Worm (Caenorhabditis elegans) whole organism, mixed stage, embryonic: ENCODE results near the gene dyrb-1.

ENCODE experiments used
- M03D4.4 ChIP-seq: sonication (generic microtip); optimal IDR thresholded peaks from 2 replicates; lab custom pipeline; 2017; ENCODE audit warnings: mild to moderate bottlenecking, missing genetic modification characterization, missing compliant biosample characterization
- bed-3 ChIP-seq: fragments of 200-800 bp; sonication (Bioruptor generic); optimal IDR thresholded peaks from 3 replicates; lab custom pipeline; 2018; ENCODE audit warnings: mild to moderate bottlenecking, missing genetic modification characterization, moderate library complexity, missing compliant biosample characterization
- blmp-1 ChIP-seq: fragments of 150-350 bp; optimal IDR thresholded peaks from 2 replicates; lab custom pipeline; 2014; ENCODE audit warnings: missing biosample characterization, missing genetic modification characterization
- ceh-39 ChIP-seq: fragments of 150-350 bp; optimal IDR thresholded peaks from 2 replicates; lab custom pipeline; 2014; ENCODE audit warnings: missing biosample characterization, missing genetic modification characterization
- ceh-43 ChIP-seq: fragments of 200-800 bp; sonication (Bioruptor generic); optimal IDR thresholded peaks from 2 replicates; lab custom pipeline; 2018; ENCODE audit warnings: mild to moderate bottlenecking, missing genetic modification characterization, moderate library complexity, missing compliant biosample characterization
- ces-1 ChIP-seq: fragments of 150-350 bp; optimal IDR thresholded peaks from 2 replicates; lab custom pipeline; 2014; ENCODE audit warnings: missing biosample characterization, missing genetic modification reagents, missing genetic modification characterization
- cnd-1 ChIP-seq: fragments of 200-800 bp; sonication (Bioruptor generic); optimal IDR thresholded peaks from 2 replicates; lab custom pipeline; 2018; ENCODE audit warnings: mild to moderate bottlenecking, missing genetic modification characterization, missing compliant biosample characterization
- drap-1 ChIP-seq: fragments of 200-800 bp; sonication (Bioruptor generic); optimal IDR thresholded peaks from 3 replicates; lab custom pipeline; 2018; ENCODE audit warnings: mild to moderate bottlenecking, missing genetic modification characterization, missing compliant biosample characterization
- flh-1 ChIP-seq: fragments of 200-800 bp; sonication (Bioruptor generic); optimal IDR thresholded peaks from 2 replicates; lab custom pipeline; 2018; ENCODE audit warnings: mild to moderate bottlenecking, missing genetic modification characterization, moderate library complexity, missing compliant biosample characterization
- ham-2 ChIP-seq: fragments of 200-800 bp; sonication (Bioruptor generic); optimal IDR thresholded peaks from 2 replicates; lab custom pipeline; 2018; ENCODE audit warnings: mild to moderate bottlenecking, missing genetic modification characterization, missing compliant biosample characterization
- hlh-1 ChIP-seq: fragments of 150-350 bp; optimal IDR thresholded peaks from 2 replicates; lab custom pipeline; 2014; ENCODE audit warnings: missing biosample characterization, missing genetic modification reagents, missing genetic modification characterization
- lin-32 ChIP-seq: fragments of 200-800 bp; sonication (Bioruptor generic); optimal IDR thresholded peaks from 2 replicates; lab custom pipeline; 2018; ENCODE audit warnings: mild to moderate bottlenecking, missing genetic modification characterization, missing compliant biosample characterization
- lsy-2 ChIP-seq: fragments of 150-350 bp; optimal IDR thresholded peaks from 2 replicates; lab custom pipeline; 2014; ENCODE audit warnings: missing biosample characterization, missing genetic modification characterization
- mab-5 ChIP-seq: fragments of 150-350 bp; optimal IDR thresholded peaks from 2 replicates; lab custom pipeline; 2014; ENCODE audit warnings: missing biosample characterization, missing genetic modification characterization
- mep-1 ChIP-seq: fragments of 150-350 bp; optimal IDR thresholded peaks from 2 replicates; lab custom pipeline; 2017; ENCODE audit warnings: missing biosample characterization, missing genetic modification reagents, missing genetic modification characterization, inconsistent platforms
- mls-2 ChIP-seq: sonication (generic microtip); optimal IDR thresholded peaks from 2 replicates; lab custom pipeline; 2016; ENCODE audit warnings: mild to moderate bottlenecking, missing genetic modification characterization, moderate library complexity, missing compliant biosample characterization
- nhr-12 ChIP-seq: fragments of 150-350 bp; optimal IDR thresholded peaks from 2 replicates; lab custom pipeline; 2014; ENCODE audit warnings: missing biosample characterization, missing genetic modification characterization
- nhr-2 ChIP-seq: fragments of 150-350 bp; optimal IDR thresholded peaks from 2 replicates; lab custom pipeline; 2014; ENCODE audit warnings: missing biosample characterization, missing genetic modification characterization
- nhr-237 ChIP-seq: fragments of 150-350 bp; optimal IDR thresholded peaks from 2 replicates; lab custom pipeline; 2014; ENCODE audit warnings: missing biosample characterization, missing genetic modification characterization
- nhr-76 ChIP-seq: sonication (generic microtip); optimal IDR thresholded peaks from 2 replicates; lab custom pipeline; 2017; ENCODE audit warnings: missing biosample characterization, missing genetic modification characterization
- pha-4 ChIP-seq: fragments of 150-350 bp; optimal IDR thresholded peaks from 2 replicates; lab custom pipeline; 2018; ENCODE audit warnings: missing biosample characterization, missing genetic modification reagents, missing genetic modification characterization
- sem-2 ChIP-seq: fragments of 200-800 bp; sonication (Bioruptor generic); optimal IDR thresholded peaks from 2 replicates; lab custom pipeline; 2018; ENCODE audit warnings: mild to moderate bottlenecking, missing genetic modification characterization, missing compliant biosample characterization
- snpc-4 ChIP-seq: fragments of 150-350 bp; optimal IDR thresholded peaks from 2 replicates; lab custom pipeline; 2014; ENCODE audit warnings: missing biosample characterization, missing genetic modification characterization
- sptf-1 ChIP-seq: sonication (generic microtip); optimal IDR thresholded peaks from 2 replicates; lab custom pipeline; 2017; ENCODE audit warnings: mild to moderate bottlenecking, missing genetic modification characterization, moderate library complexity, missing compliant biosample characterization
- unc-120 ChIP-seq: sonication (generic microtip); optimal IDR thresholded peaks from 2 replicates; lab custom pipeline; 2017; ENCODE audit warnings: missing genetic modification characterization, missing compliant biosample characterization; ENCODE audit not compliant: poor library complexity, severe bottlenecking
- unc-39 ChIP-seq: fragments of 150-350 bp; optimal IDR thresholded peaks from 2 replicates; lab custom pipeline; 2014; ENCODE audit warnings: missing biosample characterization, missing genetic modification characterization
- unc-62 ChIP-seq: fragments of 150-350 bp; optimal IDR thresholded peaks from 2 replicates; lab custom pipeline; 2014; ENCODE audit warnings: missing biosample characterization, missing genetic modification reagents, missing genetic modification characterization
- zip-8 ChIP-seq: fragments of 150-350 bp; optimal IDR thresholded peaks from 2 replicates; lab custom pipeline; 2014; ENCODE audit warnings: missing biosample characterization, missing genetic modification characterization
- ztf-11 ChIP-seq: fragments of 150-350 bp; optimal IDR thresholded peaks from 2 replicates; lab custom pipeline; 2014; ENCODE audit warnings: missing biosample characterization, missing genetic modification characterization

dyrb-1 gene

DNA sequence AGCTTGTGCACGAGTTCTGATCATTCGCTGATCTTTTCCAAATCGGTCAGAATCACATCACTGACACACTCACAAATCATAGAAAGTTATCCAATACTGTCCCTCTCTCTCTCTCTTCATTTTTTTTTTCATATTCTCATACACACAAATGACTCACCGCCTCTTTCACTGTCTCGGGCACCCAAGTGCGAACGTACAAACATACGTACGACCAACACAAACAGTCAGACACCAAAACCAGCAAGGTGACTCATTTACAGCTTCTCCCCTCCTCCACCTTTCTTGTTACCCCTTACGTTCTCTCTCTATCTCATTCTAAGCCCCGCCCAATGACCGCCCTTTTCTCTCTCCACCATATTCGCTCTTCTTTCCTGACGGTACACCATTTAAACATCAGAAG is 20.0 kb upstream of the dyrb-1 start:
- TF ChIP-seq unc-62 (GFP tag; lab: Kevin White, UChicago) (no peak), bed-3 (GFP tag; lab: Kevin White, UChicago) (no peak), nhr-12 (tag; lab: Kevin White, UChicago) (no peak), mab-5 (tag; lab: Kevin White, UChicago) (no peak), unc-39 (tag; lab: Kevin White, UChicago) (no peak)
- TF ChIP-seq, all 35 proteins: peak for 0

DNA sequence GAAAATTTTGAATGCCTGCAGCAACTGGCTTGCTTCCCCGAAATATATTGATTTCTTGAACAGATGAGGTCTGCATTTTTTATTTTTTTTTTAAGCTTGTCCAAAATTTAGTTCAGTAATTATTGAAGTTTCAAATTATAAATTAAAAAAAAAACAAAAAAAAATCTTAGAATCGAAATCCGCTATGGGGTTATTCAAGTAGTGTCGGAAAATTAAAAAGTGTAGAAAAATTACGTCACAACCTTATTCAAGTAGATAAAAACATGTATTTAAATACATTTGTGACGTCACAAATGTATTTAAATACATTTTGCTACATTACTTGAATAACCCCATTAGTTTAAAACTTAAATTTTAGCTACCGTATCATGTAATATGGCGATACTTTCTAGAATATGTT is 18.6 kb upstream of the dyrb-1 start:
- peak; percentile 95 for TF ChIP-seq zip-8 (tag; lab: Kevin White, UChicago)

ce11 chrII:9125007-9125406 is 18.1 kb upstream of the dyrb-1 start:
- TF ChIP-seq ztf-11 (no peak), M03D4.4 (tag; lab: Kevin White, UChicago) (no peak), drap-1 (GFP tag; lab: Kevin White, UChicago) (no peak), lsy-2 (tag; lab: Kevin White, UChicago) (no peak), pha-4 (tag; lab: Kevin White, UChicago) (no peak), nhr-76 (tag; lab: Kevin White, UChicago) (no peak)

DNA sequence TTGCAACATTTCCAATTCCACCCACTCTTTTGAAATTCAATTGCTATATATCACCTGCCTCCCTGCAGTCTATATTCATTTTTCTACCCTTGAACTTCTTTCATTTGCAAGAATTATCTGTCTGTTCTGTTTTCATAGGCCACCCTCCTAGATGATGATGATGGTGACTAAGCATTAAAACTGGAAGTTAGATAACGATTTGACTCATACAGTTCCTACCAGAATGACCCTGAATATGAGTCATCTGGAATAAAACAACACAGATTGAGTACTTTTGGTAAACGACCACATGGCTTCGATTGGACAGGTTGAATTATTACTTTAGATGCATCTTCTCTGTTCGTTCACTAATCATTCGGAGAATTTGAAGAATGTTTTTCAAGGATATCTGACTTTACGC is 17.4 kb upstream of the dyrb-1 start:
- TF ChIP-seq zip-8 (tag; lab: Kevin White, UChicago) (no peak), hlh-1 (no peak), unc-120 (tag; lab: Kevin White, UChicago) (no peak), ceh-39 (tag; lab: Kevin White, UChicago) (no peak), nhr-237 (tag; lab: Kevin White, UChicago) (no peak), mls-2 (tag; lab: Kevin White, UChicago) (no peak), nhr-12 (tag; lab: Kevin White, UChicago) (no peak), unc-62 (GFP tag; lab: Kevin White, UChicago) (no peak), nhr-76 (tag; lab: Kevin White, UChicago) (no peak), flh-1 (GFP tag; lab: Kevin White, UChicago) (no peak), ceh-43 (GFP tag; lab: Kevin White, UChicago) (no peak), ham-2 (GFP tag; lab: Kevin White, UChicago) (no peak), sem-2 (GFP tag; lab: Kevin White, UChicago) (no peak), ces-1 (GFP tag; lab: Kevin White, UChicago) (no peak), blmp-1 (no peak), mep-1 (tag; lab: Kevin White, UChicago) (no peak), cnd-1 (tag; lab: Kevin White, UChicago) (no peak), pha-4 (tag; lab: Kevin White, UChicago) (no peak), mab-5 (tag; lab: Kevin White, UChicago) (no peak), lin-32 (GFP tag; lab: Kevin White, UChicago) (no peak)

DNA sequence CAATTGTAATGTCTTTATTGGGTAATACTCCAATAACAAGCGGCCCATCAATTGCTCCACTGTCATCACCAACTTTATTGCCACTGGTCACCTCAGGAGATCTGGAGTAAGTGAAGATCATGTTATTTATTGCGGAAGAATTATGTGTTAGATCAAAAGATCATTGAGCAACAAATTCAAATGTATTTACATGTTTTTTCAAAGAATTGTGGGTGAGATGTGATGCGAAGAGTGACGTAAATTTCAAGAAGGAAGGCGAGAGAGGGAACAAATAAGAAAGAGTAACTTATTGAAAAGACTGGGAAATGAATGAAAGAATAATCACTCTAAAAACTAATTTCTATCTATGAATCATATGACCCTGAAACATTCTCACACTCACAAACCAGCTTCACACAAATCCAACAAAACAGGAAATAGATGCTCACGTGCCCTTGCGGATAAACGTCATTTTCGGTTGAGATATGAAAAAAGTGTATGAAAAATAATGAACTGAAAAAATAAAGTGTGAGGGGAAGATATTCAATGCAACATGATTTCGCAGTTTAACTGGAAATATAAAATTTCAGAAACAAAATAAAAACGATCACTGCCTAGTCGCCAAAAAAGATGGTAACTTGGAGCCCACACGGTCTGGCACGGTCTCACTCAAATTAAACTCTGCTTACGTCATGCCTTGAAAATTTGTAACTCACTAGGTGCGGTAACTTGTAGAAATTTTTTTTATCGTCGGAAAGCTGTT is 14.0 kb upstream of the dyrb-1 start:
- TF ChIP-seq snpc-4 (tag; lab: Kevin White, UChicago) (no peak), nhr-2 (tag; lab: Kevin White, UChicago) (no peak), sem-2 (GFP tag; lab: Kevin White, UChicago) (no peak), blmp-1 (no peak), nhr-12 (tag; lab: Kevin White, UChicago) (no peak), mab-5 (tag; lab: Kevin White, UChicago) (no peak)

DNA sequence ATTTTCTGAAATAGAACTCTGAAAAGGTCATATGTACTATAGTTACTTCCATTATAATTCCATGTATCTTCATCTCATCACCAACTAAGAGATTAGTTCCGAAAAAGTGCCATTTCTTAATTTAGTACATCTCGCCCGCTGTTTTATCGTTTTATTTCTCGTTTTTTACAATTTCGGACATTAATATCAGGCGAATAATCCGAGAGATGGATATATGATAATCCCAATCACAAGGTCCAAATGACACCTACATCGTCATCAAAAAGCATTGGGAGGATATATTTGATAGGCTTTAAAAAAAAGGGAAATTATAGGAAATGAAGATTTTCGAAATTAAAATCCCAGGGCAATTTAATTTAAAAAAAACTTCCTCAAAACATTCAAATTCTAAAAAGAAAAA is 13.4 kb upstream of the dyrb-1 start:
- TF ChIP-seq cnd-1 (tag; lab: Kevin White, UChicago) (no peak), sptf-1 (tag; lab: Kevin White, UChicago) (no peak), bed-3 (GFP tag; lab: Kevin White, UChicago) (no peak)
